Worm (Caenorhabditis elegans) whole organism, L1 larva: ENCODE data around the gene cla-1.
A peak's percentile ranks its signal among the peaks of the same experiment; 100 is the strongest.

Experiments
- C04F5.9 ChIP-seq: sonication (generic microtip); optimal IDR thresholded peaks from 2 replicates; lab custom pipeline; 2016; ENCODE audit warnings: missing genetic modification characterization, missing compliant biosample characterization
- F16B12.6 ChIP-seq: fragments of 150-350 bp; optimal IDR thresholded peaks from 2 replicates; lab custom pipeline; 2014; ENCODE audit warnings: missing biosample characterization, missing genetic modification characterization
- aly-2 ChIP-seq: fragments of 150-350 bp; optimal IDR thresholded peaks from 2 replicates; lab custom pipeline; 2014; ENCODE audit warnings: missing biosample characterization, missing genetic modification characterization
- blmp-1 ChIP-seq: fragments of 150-350 bp; optimal IDR thresholded peaks from 2 replicates; lab custom pipeline; 2014; ENCODE audit warnings: missing biosample characterization, missing genetic modification characterization
- ceh-63 ChIP-seq: fragments of 200-800 bp; sonication (Bioruptor generic); optimal IDR thresholded peaks from 2 replicates; lab custom pipeline; 2018; ENCODE audit warnings: mild to moderate bottlenecking, missing genetic modification characterization, missing compliant biosample characterization
- ceh-8 ChIP-seq: fragments of 200-800 bp; sonication (Bioruptor generic); optimal IDR thresholded peaks from 2 replicates; lab custom pipeline; 2018; ENCODE audit warnings: mild to moderate bottlenecking, missing genetic modification characterization, moderate library complexity, missing compliant biosample characterization
- ceh-90 ChIP-seq: sonication (generic microtip); optimal IDR thresholded peaks from 2 replicates; lab custom pipeline; 2016; ENCODE audit warnings: missing genetic modification characterization, missing compliant biosample characterization
- dpl-1 ChIP-seq, 3 experiments: fragments of 150-350 bp in 2 of 3; sonication (generic microtip) in 1 of 3; optimal IDR thresholded peaks; 2 replicates each; lab custom pipeline; 2014 to 2017; ENCODE audit warnings: missing biosample characterization in 3 of 3, missing genetic modification characterization in 3 of 3, missing genetic modification reagents in 3 of 3
- efl-1 ChIP-seq, 4 experiments: fragments of 150-350 bp; optimal IDR thresholded peaks in 3 of 4; peaks in 1 of 4; 1 replicate in 1 of 4; 2 replicates in 3 of 4; lab custom pipeline; 2014; ENCODE audit warnings: missing biosample characterization in 2 of 4, missing genetic modification characterization in 2 of 4, missing genetic modification reagents in 2 of 4
- efl-3 ChIP-seq: fragments of 200-800 bp; sonication (Bioruptor generic); optimal IDR thresholded peaks from 2 replicates; lab custom pipeline; 2018; ENCODE audit warnings: mild to moderate bottlenecking, missing genetic modification characterization, missing compliant biosample characterization
- egl-13 ChIP-seq: sonication (generic microtip); optimal IDR thresholded peaks from 2 replicates; lab custom pipeline; 2016; ENCODE audit warnings: missing genotype, missing genetic modification reagents, missing genetic modification characterization, missing compliant biosample characterization
- fkh-4 ChIP-seq: sonication (generic microtip); optimal IDR thresholded peaks from 2 replicates; lab custom pipeline; 2016; ENCODE audit warnings: missing compliant biosample characterization, missing genetic modification characterization, borderline replicate concordance
- fkh-8 ChIP-seq: sonication (generic microtip); optimal IDR thresholded peaks from 2 replicates; lab custom pipeline; 2016; ENCODE audit warnings: mild to moderate bottlenecking, missing genetic modification characterization, missing compliant biosample characterization
- fos-1 ChIP-seq: fragments of 150-350 bp; optimal IDR thresholded peaks from 2 replicates; lab custom pipeline; 2014; ENCODE audit warnings: missing biosample characterization, missing genetic modification characterization
- hlh-4 ChIP-seq: sonication (generic microtip); optimal IDR thresholded peaks from 2 replicates; lab custom pipeline; 2016; ENCODE audit warnings: mild to moderate bottlenecking, missing genetic modification characterization, missing compliant biosample characterization
- irx-1 ChIP-seq: sonication (generic microtip); optimal IDR thresholded peaks from 2 replicates; lab custom pipeline; 2016; ENCODE audit warnings: missing genetic modification characterization, missing compliant biosample characterization
- jun-1 ChIP-seq: fragments of 150-350 bp; optimal IDR thresholded peaks from 2 replicates; lab custom pipeline; 2014; ENCODE audit warnings: missing biosample characterization, missing genetic modification reagents, missing genetic modification characterization
- lin-13 ChIP-seq: fragments of 150-350 bp; optimal IDR thresholded peaks from 2 replicates; lab custom pipeline; 2014; ENCODE audit warnings: missing biosample characterization, missing genetic modification reagents, missing genetic modification characterization
- lin-35 ChIP-seq, 2 experiments: fragments of 150-350 bp; optimal IDR thresholded peaks; 2 replicates each; lab custom pipeline; 2014; ENCODE audit warnings: missing biosample characterization in 2 of 2, missing genetic modification characterization in 2 of 2, missing genetic modification reagents in 2 of 2
- lir-3 ChIP-seq: sonication (generic microtip); optimal IDR thresholded peaks from 2 replicates; lab custom pipeline; 2016; ENCODE audit warnings: mild to moderate bottlenecking, missing genetic modification characterization, moderate library complexity, missing compliant biosample characterization; ENCODE audit not compliant: poor library complexity
- mab-9 ChIP-seq: fragments of 200-800 bp; sonication (Bioruptor generic); IDR thresholded peaks from 2 replicates; pipeline ENCODE4 v1.3.6; 2022; ENCODE audit warnings: missing genetic modification reagents, missing genetic modification characterization, missing compliant biosample characterization
- mep-1 ChIP-seq: fragments of 150-350 bp; optimal IDR thresholded peaks from 2 replicates; lab custom pipeline; 2014; ENCODE audit warnings: missing biosample characterization, missing genetic modification characterization
- nhr-12 ChIP-seq: sonication (generic microtip); optimal IDR thresholded peaks from 2 replicates; lab custom pipeline; 2017; ENCODE audit warnings: missing biosample characterization, missing genetic modification characterization
- nhr-20 ChIP-seq: sonication (generic microtip); optimal IDR thresholded peaks from 2 replicates; lab custom pipeline; 2016; ENCODE audit warnings: mild to moderate bottlenecking, missing genetic modification characterization, missing compliant biosample characterization
- nhr-28 ChIP-seq: fragments of 150-350 bp; optimal IDR thresholded peaks from 2 replicates; lab custom pipeline; 2014; ENCODE audit warnings: missing biosample characterization, missing genetic modification characterization
- nhr-47 ChIP-seq: sonication (generic microtip); optimal IDR thresholded peaks from 2 replicates; lab custom pipeline; 2016; ENCODE audit warnings: mild to moderate bottlenecking, missing genetic modification characterization, moderate library complexity, missing compliant biosample characterization
- nhr-77 ChIP-seq: fragments of 150-350 bp; optimal IDR thresholded peaks from 2 replicates; lab custom pipeline; 2014; ENCODE audit warnings: missing biosample characterization, missing genetic modification characterization
- nhr-90 ChIP-seq: sonication (generic microtip); optimal IDR thresholded peaks from 2 replicates; lab custom pipeline; 2016; ENCODE audit warnings: mild to moderate bottlenecking, missing genetic modification characterization, missing compliant biosample characterization; ENCODE audit not compliant: poor library complexity
- pag-3 ChIP-seq: sonication (generic microtip); optimal IDR thresholded peaks from 2 replicates; lab custom pipeline; 2017; ENCODE audit warnings: missing genetic modification characterization, mild to moderate bottlenecking, missing compliant biosample characterization, antibody characterized with exemption, borderline replicate concordance; ENCODE audit not compliant: insufficient read depth
- pax-3 ChIP-seq: fragments of 200-800 bp; sonication (Bioruptor generic); optimal IDR thresholded peaks from 2 replicates; lab custom pipeline; 2018; ENCODE audit warnings: mild to moderate bottlenecking, missing genetic modification characterization, moderate library complexity, missing compliant biosample characterization
- snu-23 ChIP-seq: sonication (generic microtip); optimal IDR thresholded peaks from 2 replicates; lab custom pipeline; 2016; ENCODE audit warnings: missing genetic modification characterization, missing compliant biosample characterization
- sup-37 ChIP-seq: fragments of 200-800 bp; sonication (Bioruptor generic); optimal IDR thresholded peaks from 2 replicates; lab custom pipeline; 2018; ENCODE audit warnings: mild to moderate bottlenecking, missing genetic modification characterization, missing compliant biosample characterization
- tbx-2 ChIP-seq: sonication (generic microtip); optimal IDR thresholded peaks from 2 replicates; lab custom pipeline; 2016; ENCODE audit warnings: missing genetic modification characterization, missing compliant biosample characterization
- unc-62 ChIP-seq: fragments of 150-350 bp; optimal IDR thresholded peaks from 2 replicates; lab custom pipeline; 2014; ENCODE audit warnings: missing biosample characterization, missing genetic modification reagents, missing genetic modification characterization
- unc-86 ChIP-seq: sonication (generic microtip); optimal IDR thresholded peaks from 2 replicates; lab custom pipeline; 2016; ENCODE audit warnings: missing genetic modification characterization, missing compliant biosample characterization
- vab-15 ChIP-seq: sonication (generic microtip); optimal IDR thresholded peaks from 2 replicates; lab custom pipeline; 2017; ENCODE audit warnings: missing genotype, mild to moderate bottlenecking, missing genetic modification characterization, missing compliant biosample characterization
- xbp-1 ChIP-seq: sonication (generic microtip); optimal IDR thresholded peaks from 2 replicates; lab custom pipeline; 2016; ENCODE audit warnings: missing genetic modification characterization, missing compliant biosample characterization
- zag-1 ChIP-seq: fragments of 150-350 bp; optimal IDR thresholded peaks from 2 replicates; lab custom pipeline; 2014; ENCODE audit warnings: missing biosample characterization, missing genetic modification characterization
- zip-4 ChIP-seq: fragments of 200-800 bp; sonication (Bioruptor generic); optimal IDR thresholded peaks from 2 replicates; lab custom pipeline; 2018; ENCODE audit warnings: mild to moderate bottlenecking, missing genetic modification characterization, moderate library complexity, missing compliant biosample characterization
- ztf-11 ChIP-seq, 2 experiments: sonication (generic microtip); optimal IDR thresholded peaks; 2 replicates each; lab custom pipeline; 2016 to 2017; ENCODE audit warnings: missing genetic modification characterization in 2 of 2, missing biosample characterization in 1 of 2, missing compliant biosample characterization in 1 of 2
- ztf-4 ChIP-seq: fragments of 150-350 bp; optimal IDR thresholded peaks from 2 replicates; lab custom pipeline; 2014; ENCODE audit warnings: missing biosample characterization, missing genetic modification characterization

cla-1 gene

DNA sequence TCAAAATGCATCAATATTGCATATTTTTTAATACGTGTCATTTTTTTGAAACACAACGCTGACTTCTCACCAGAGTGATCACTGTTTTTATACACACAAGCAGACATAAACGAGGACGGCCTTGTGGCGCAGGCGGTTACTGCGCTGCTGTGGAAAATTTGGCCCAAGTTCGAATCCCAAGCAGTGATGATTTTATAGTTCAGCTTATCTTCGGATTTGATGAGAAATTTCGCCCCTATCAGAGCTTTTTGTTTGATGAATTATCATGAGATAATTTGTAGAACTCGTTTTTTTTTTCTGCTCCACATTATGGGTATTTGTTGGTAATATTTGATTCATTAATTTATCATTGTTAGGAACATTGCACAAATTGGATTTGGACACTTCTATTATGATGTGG is 14.8 kb upstream of the cla-1 start (continued):
- TF ChIP-seq mab-9 (GFP tag; lab: Robert Waterston, UW) = no peak
- TF ChIP-seq dpl-1 (GFP tag; optimal IDR thresholded peaks at IDR 0.05; lab: Kevin White, UChicago) = peak in 2 of 3 experiments; percentile 48 to 53
- peak; percentile 71 for TF ChIP-seq irx-1 (tag; lab: Kevin White, UChicago)
- TF ChIP-seq nhr-47 (tag; lab: Kevin White, UChicago) = peak; percentile 79
- TF ChIP-seq mep-1 = peak; percentile 76
- peak; percentile 23 for TF ChIP-seq sup-37 (GFP tag; lab: Kevin White, UChicago)
- TF ChIP-seq xbp-1 (tag; lab: Kevin White, UChicago) = peak; percentile 64
- no peak for TF ChIP-seq zag-1 (tag; lab: Kevin White, UChicago)
- TF ChIP-seq pag-3 (tag; lab: Kevin White, UChicago) = no peak
- peak; percentile 38 for TF ChIP-seq egl-13 (tag; lab: Kevin White, UChicago)
- peak; percentile 55 for TF ChIP-seq blmp-1 (tag; lab: Kevin White, UChicago)
- TF ChIP-seq nhr-77 = peak; percentile 59
- TF ChIP-seq unc-62 (GFP tag; lab: Kevin White, UChicago) = no peak
- TF ChIP-seq snu-23 = peak; percentile 83
- peak; percentile 55 for TF ChIP-seq lin-13 (GFP tag; lab: Kevin White, UChicago)
- peak; percentile 54 for TF ChIP-seq ztf-4 (tag; lab: Kevin White, UChicago)
- TF ChIP-seq lir-3 (tag; lab: Kevin White, UChicago) = peak; percentile 13
- TF ChIP-seq vab-15 = peak; percentile 53
- TF ChIP-seq hlh-4 (tag; lab: Kevin White, UChicago) = no peak
- TF ChIP-seq nhr-28 (tag; lab: Kevin White, UChicago) = no peak
- peak; percentile 33 for TF ChIP-seq tbx-2 (tag; lab: Kevin White, UChicago)
- peak; percentile 77 for TF ChIP-seq aly-2 (tag; lab: Kevin White, UChicago)
- no peak for TF ChIP-seq nhr-12 (tag; lab: Kevin White, UChicago)
- TF ChIP-seq pax-3 (tag; lab: Kevin White, UChicago) = peak; percentile 14
- TF ChIP-seq nhr-20 (tag; lab: Kevin White, UChicago) = peak; percentile 59
- peak; percentile 76 for TF ChIP-seq nhr-90 (tag; lab: Kevin White, UChicago)
- TF ChIP-seq unc-86 (tag; lab: Kevin White, UChicago) = peak; percentile 17
- TF ChIP-seq lin-35 (GFP tag; optimal IDR thresholded peaks at IDR 0.05; lab: Kevin White, UChicago) = peak; percentile 65 to 75
- no peak for TF ChIP-seq efl-3 (GFP tag; lab: Kevin White, UChicago)
- TF ChIP-seq jun-1 (tag; lab: Kevin White, UChicago) = peak; percentile 47
- TF ChIP-seq fkh-8 (tag; lab: Kevin White, UChicago) = peak; percentile 15
- TF ChIP-seq zip-4 (GFP tag; lab: Kevin White, UChicago) = no peak
- TF ChIP-seq fos-1 (tag; lab: Kevin White, UChicago) = peak; percentile 54
- no peak for TF ChIP-seq C04F5.9 (tag; lab: Kevin White, UChicago)

DNA sequence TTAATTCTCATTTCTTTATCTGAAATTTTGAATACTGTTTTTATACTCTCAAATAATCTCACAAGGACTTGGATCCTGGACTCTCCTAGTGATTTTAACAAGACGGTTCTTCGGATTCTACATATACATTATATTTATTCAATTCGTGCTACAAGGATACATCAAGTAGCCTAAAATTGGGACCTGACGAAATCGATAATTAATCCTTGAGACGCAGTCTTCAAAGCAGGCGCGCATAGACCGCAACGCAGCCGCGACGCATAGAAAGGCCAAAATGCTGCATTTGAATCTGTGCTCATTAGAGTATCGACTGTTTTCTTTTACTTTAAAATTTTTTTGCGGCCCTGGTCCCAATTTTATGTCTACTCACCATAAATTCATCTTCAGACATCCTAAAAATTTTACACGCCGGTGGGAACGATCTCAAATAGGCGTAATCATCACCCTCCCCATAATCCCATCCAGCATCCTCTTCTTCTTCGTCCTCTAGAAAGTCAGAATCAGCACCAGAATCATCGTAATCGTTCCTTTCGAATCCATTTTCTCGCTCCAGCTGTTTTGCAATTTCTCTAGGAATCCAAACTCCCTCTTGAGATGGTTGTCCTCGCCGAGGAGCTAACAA is 13.5 kb upstream of the cla-1 start, which contains the start of gene cec-4:
TSS of gene cec-4 (plus strand) at position 572 of the 622 bp plus-strand sequence.
- TF ChIP-seq lin-35 (GFP tag; optimal IDR thresholded peaks at IDR 0.05; lab: Kevin White, UChicago) (no peak), efl-1 (optimal IDR thresholded peaks at IDR 0.05; lab: Kevin White, UChicago) (peak in 1 of 2 experiments; percentile 15), efl-1 (GFP tag; optimal IDR thresholded peaks at IDR 0.05 in 1 of 2; lab: Kevin White, UChicago) (no peak), nhr-20 (tag; lab: Kevin White, UChicago) (no peak), blmp-1 (tag; lab: Kevin White, UChicago) (no peak), ceh-63 (peak; percentile 8), ceh-8 (GFP tag; lab: Kevin White, UChicago) (no peak), pax-3 (tag; lab: Kevin White, UChicago) (no peak), nhr-12 (tag; lab: Kevin White, UChicago) (no peak), F16B12.6 (tag; lab: Kevin White, UChicago) (no peak), ceh-90 (tag; lab: Kevin White, UChicago) (no peak), fkh-4 (tag; lab: Kevin White, UChicago) (no peak), irx-1 (tag; lab: Kevin White, UChicago) (no peak), ztf-11 (tag; optimal IDR thresholded peaks at IDR 0.05; lab: Kevin White, UChicago) (no peak)
